Worm (Caenorhabditis elegans) whole organism, L4 larva: Measurements from ENCODE around the gene cya-2.
"Not testable (repeated sequence)": the region's sequence is repeated elsewhere in the genome, so short reads cannot be mapped to it uniquely, and the experiment has no call there.

ENCODE experiments used
- F49E8.2 ChIP-seq: sonication (generic microtip); optimal IDR thresholded peaks from 2 replicates; lab custom pipeline; 2016; ENCODE audit warnings: missing compliant biosample characterization, mild to moderate bottlenecking, missing genetic modification characterization, borderline replicate concordance
- R02D3.7 ChIP-seq: fragments of 150-350 bp; sonication (generic microtip); optimal IDR thresholded peaks from 3 replicates; lab custom pipeline; 2014; ENCODE audit warnings: missing biosample characterization, missing genetic modification characterization
- T20F7.1 ChIP-seq: fragments of 200-800 bp; sonication (Bioruptor generic); optimal IDR thresholded peaks from 2 replicates; lab custom pipeline; 2018; ENCODE audit warnings: mild to moderate bottlenecking, missing genetic modification characterization, missing compliant biosample characterization
- T26A8.4 ChIP-seq: fragments of 200-800 bp; sonication (Bioruptor generic); IDR thresholded peaks from 2 replicates; pipeline ENCODE4 v1.3.6; 2022; ENCODE audit warnings: missing genetic modification characterization, missing compliant biosample characterization
- ZK546.5 ChIP-seq, 2 experiments: sonication (generic microtip); optimal IDR thresholded peaks; 2 replicates each; lab custom pipeline; 2017; ENCODE audit warnings: missing biosample characterization in 2 of 2, missing genetic modification characterization in 2 of 2
- aha-1 ChIP-seq: fragments of 150-350 bp; peaks from one replicate; lab custom pipeline; 2014; ENCODE audit warnings: missing biosample characterization, missing genetic modification characterization
- attf-4 ChIP-seq: sonication (generic microtip); optimal IDR thresholded peaks from 3 replicates; lab custom pipeline; 2017; ENCODE audit warnings: missing biosample characterization, missing genetic modification characterization
- ceh-28 ChIP-seq: fragments of 150-350 bp; optimal IDR thresholded peaks from 2 replicates; lab custom pipeline; 2014; ENCODE audit warnings: missing biosample characterization, missing genetic modification reagents, missing genetic modification characterization
- ceh-32 ChIP-seq: sonication (generic microtip); optimal IDR thresholded peaks from 2 replicates; lab custom pipeline; 2016; ENCODE audit warnings: mild to moderate bottlenecking, missing genetic modification characterization, missing compliant biosample characterization; ENCODE audit not compliant: poor library complexity
- daf-12 ChIP-seq: fragments of 150-350 bp; optimal IDR thresholded peaks from 2 replicates; lab custom pipeline; 2014; ENCODE audit warnings: missing biosample characterization, missing genetic modification reagents, missing genetic modification characterization
- daf-19 ChIP-seq: fragments of 200-800 bp; sonication (Bioruptor generic); conservative IDR thresholded peaks from 2 replicates; pipeline ENCODE4 v1.3.6; 2022; ENCODE audit warnings: missing genetic modification characterization, missing compliant biosample characterization
- dpl-1 ChIP-seq: fragments of 150-350 bp; optimal IDR thresholded peaks from 2 replicates; lab custom pipeline; 2014; ENCODE audit warnings: missing biosample characterization, missing genetic modification reagents, missing genetic modification characterization
- fkh-10 ChIP-seq: fragments of 150-350 bp; optimal IDR thresholded peaks from 2 replicates; lab custom pipeline; 2014; ENCODE audit warnings: missing biosample characterization, missing genetic modification reagents, missing genetic modification characterization
- hif-1 ChIP-seq, 2 experiments: sonication (generic microtip); optimal IDR thresholded peaks; 2 replicates each; lab custom pipeline; 2016 to 2017; ENCODE audit warnings: missing compliant biosample characterization in 2 of 2, missing genetic modification characterization in 2 of 2, missing genetic modification reagents in 2 of 2, missing genotype in 2 of 2, mild to moderate bottlenecking in 1 of 2
- hmg-1.1 ChIP-seq: fragments of 200-800 bp; sonication (Bioruptor generic); IDR thresholded peaks from 2 replicates; pipeline ENCODE4 v1.3.6; 2022; ENCODE audit warnings: missing genetic modification reagents, missing genetic modification characterization, missing compliant biosample characterization
- lim-7 ChIP-seq: fragments of 200-800 bp; sonication (Bioruptor generic); IDR thresholded peaks from 2 replicates; pipeline ENCODE4 v1.3.6; 2022; ENCODE audit warnings: missing genetic modification characterization, missing compliant biosample characterization
- lin-13 ChIP-seq: fragments of 150-350 bp; optimal IDR thresholded peaks from 2 replicates; lab custom pipeline; 2014; ENCODE audit warnings: missing biosample characterization, missing genetic modification reagents, missing genetic modification characterization
- lin-29 ChIP-seq: fragments of 200-800 bp; sonication (Bioruptor generic); IDR thresholded peaks from 2 replicates; pipeline ENCODE4 v1.3.6; 2022; ENCODE audit warnings: missing genetic modification reagents, missing genetic modification characterization, missing compliant biosample characterization
- lin-38 ChIP-seq: fragments of 200-800 bp; sonication (Bioruptor generic); IDR thresholded peaks from 2 replicates; pipeline ENCODE4 v1.3.6; 2022; ENCODE audit warnings: missing genetic modification reagents, missing genetic modification characterization, missing compliant biosample characterization
- lin-39 ChIP-seq: fragments of 150-350 bp; optimal IDR thresholded peaks from 2 replicates; lab custom pipeline; 2014; ENCODE audit warnings: missing biosample characterization, missing genetic modification reagents, missing genetic modification characterization
- mdl-1 ChIP-seq, 2 experiments: fragments of 150-350 bp in 1 of 2; sonication (generic microtip) in 1 of 2; optimal IDR thresholded peaks; 2 replicates each; lab custom pipeline; 2014 to 2017; ENCODE audit warnings: missing biosample characterization in 2 of 2, missing genetic modification characterization in 2 of 2
- mdt-29 ChIP-seq: fragments of 200-800 bp; sonication (Bioruptor generic); IDR thresholded peaks from 2 replicates; pipeline ENCODE4 v1.3.6; 2022; ENCODE audit warnings: missing genetic modification reagents, missing genetic modification characterization, missing compliant biosample characterization
- mes-2 ChIP-seq: sonication (generic microtip); optimal IDR thresholded peaks from 2 replicates; lab custom pipeline; 2016; ENCODE audit warnings: missing genotype, mild to moderate bottlenecking, missing genetic modification characterization, missing compliant biosample characterization; ENCODE audit not compliant: poor library complexity, severe bottlenecking
- mxl-2 ChIP-seq: fragments of 200-800 bp; sonication (Bioruptor generic); conservative IDR thresholded peaks from 2 replicates; pipeline ENCODE4 v1.3.6; 2022; ENCODE audit warnings: missing genetic modification reagents, missing genetic modification characterization, missing compliant biosample characterization
- nhr-102 ChIP-seq: sonication (generic microtip); optimal IDR thresholded peaks from 2 replicates; lab custom pipeline; 2016; ENCODE audit warnings: mild to moderate bottlenecking, missing genetic modification characterization, moderate library complexity, missing compliant biosample characterization
- nhr-11 ChIP-seq: fragments of 150-350 bp; optimal IDR thresholded peaks from 2 replicates; lab custom pipeline; 2014; ENCODE audit warnings: missing biosample characterization, missing genetic modification characterization
- nhr-25 ChIP-seq: sonication (generic microtip); optimal IDR thresholded peaks from 2 replicates; lab custom pipeline; 2017; ENCODE audit warnings: missing genetic modification characterization, mild to moderate bottlenecking, missing compliant biosample characterization, antibody characterized with exemption, moderate library complexity, borderline replicate concordance; ENCODE audit not compliant: insufficient read depth
- nhr-28 ChIP-seq: fragments of 150-350 bp; optimal IDR thresholded peaks from 2 replicates; lab custom pipeline; 2014; ENCODE audit warnings: missing biosample characterization, missing genetic modification characterization
- nhr-41 ChIP-seq: fragments of 200-800 bp; sonication (Bioruptor generic); IDR thresholded peaks from 2 replicates; pipeline ENCODE4 v1.3.6; 2022; ENCODE audit warnings: missing genetic modification reagents, missing genetic modification characterization, missing compliant biosample characterization
- nhr-76 ChIP-seq: fragments of 150-350 bp; optimal IDR thresholded peaks from 2 replicates; lab custom pipeline; 2014; ENCODE audit warnings: missing biosample characterization, missing genetic modification characterization
- nhr-77 ChIP-seq: fragments of 150-350 bp; optimal IDR thresholded peaks from 2 replicates; lab custom pipeline; 2014; ENCODE audit warnings: missing biosample characterization, missing genetic modification characterization
- rbr-2 ChIP-seq: sonication (generic microtip); optimal IDR thresholded peaks from 2 replicates; lab custom pipeline; 2016; ENCODE audit warnings: missing genotype, missing genetic modification characterization, missing compliant biosample characterization
- saeg-2 ChIP-seq: fragments of 200-800 bp; sonication (Bioruptor generic); IDR thresholded peaks from 2 replicates; pipeline ENCODE4 v1.3.6; 2022; ENCODE audit warnings: missing genetic modification reagents, missing genetic modification characterization, missing compliant biosample characterization
- snpc-4 ChIP-seq: fragments of 150-350 bp; optimal IDR thresholded peaks from 2 replicates; lab custom pipeline; 2014; ENCODE audit warnings: missing biosample characterization, missing genetic modification characterization
- spr-1 ChIP-seq: sonication (generic microtip); optimal IDR thresholded peaks from 2 replicates; lab custom pipeline; 2016; ENCODE audit warnings: mild to moderate bottlenecking, missing genetic modification characterization, missing compliant biosample characterization
- unc-62 ChIP-seq, 3 experiments: fragments of 150-350 bp in 1 of 3; sonication (generic microtip); optimal IDR thresholded peaks in 2 of 3; peaks in 1 of 3; 1 replicate in 1 of 3; 2 replicates in 2 of 3; lab custom pipeline; 2014 to 2017; ENCODE audit warnings: missing biosample characterization in 3 of 3, missing genetic modification characterization in 3 of 3, missing genetic modification reagents in 3 of 3, missing genotype in 1 of 3
- zag-1 ChIP-seq: fragments of 150-350 bp; optimal IDR thresholded peaks from 2 replicates; lab custom pipeline; 2014; ENCODE audit warnings: missing biosample characterization, missing genetic modification characterization
- ztf-11 ChIP-seq: fragments of 150-350 bp; optimal IDR thresholded peaks from 2 replicates; lab custom pipeline; 2014; ENCODE audit warnings: missing biosample characterization, missing genetic modification characterization
- ztf-7 ChIP-seq: fragments of 150-350 bp; optimal IDR thresholded peaks from 2 replicates; lab custom pipeline; 2014; ENCODE audit warnings: missing biosample characterization, missing genetic modification characterization

cya-2 gene

DNA sequence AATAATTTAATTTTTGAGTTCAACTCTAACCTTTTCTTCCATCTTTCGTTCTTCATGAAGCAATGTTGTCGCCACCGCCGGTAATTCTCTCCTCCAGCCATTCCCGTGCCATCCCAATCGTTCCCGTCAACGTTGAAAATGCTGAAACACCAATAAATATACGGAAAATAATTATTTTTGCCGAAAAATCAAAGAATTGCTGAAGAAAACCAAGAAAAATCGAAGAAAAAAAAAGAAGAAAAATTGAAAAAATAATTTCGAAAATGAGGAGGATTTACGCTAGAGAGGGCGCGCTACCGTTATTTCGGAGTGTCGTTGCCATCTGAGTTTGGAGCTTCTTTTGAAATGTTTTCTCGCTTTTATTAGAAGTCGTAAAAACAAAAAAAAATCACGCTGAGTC, at the start of gene cya-2:
Gene cya-2, minus strand, starts transcription at position 101 of the 400 bp plus-strand sequence.
- not testable (repeated sequence) for TF ChIP-seq daf-19 (GFP tag; lab: Robert Waterston, UW); ceh-28 (tag; lab: Kevin White, UChicago); daf-12

DNA sequence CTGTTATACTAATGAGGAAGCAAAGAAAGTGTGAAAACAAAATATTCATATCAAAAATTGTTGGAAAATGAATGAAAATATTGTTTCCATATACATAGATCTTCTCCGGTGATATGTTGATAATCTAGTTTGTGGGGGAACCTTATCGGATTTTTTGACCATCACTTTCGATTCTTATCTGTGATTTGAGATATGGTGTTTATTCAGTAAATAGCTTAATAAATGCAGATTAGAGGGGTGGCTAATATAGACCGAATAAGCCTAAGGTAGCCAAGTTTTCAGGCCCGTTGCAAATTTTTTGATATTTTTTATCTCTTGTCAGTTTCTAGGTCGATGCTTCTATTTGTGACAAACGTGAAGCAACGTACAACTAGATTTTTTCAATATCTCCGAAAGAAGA, 48.0 kb upstream of the cya-2 start, which contains the start of gene F07E5.7:
Gene F07E5.7, minus strand, starts transcription at position 101 of the 400 bp plus-strand sequence.
- TF ChIP-seq F49E8.2 (tag; lab: Kevin White, UChicago) (no peak), saeg-2 (GFP tag; lab: Robert Waterston, UW) (no peak), ZK546.5 (tag; optimal IDR thresholded peaks at IDR 0.05; lab: Kevin White, UChicago) (no peak), hmg-1.1 (GFP tag; lab: Robert Waterston, UW) (no peak), ztf-7 (no peak), nhr-41 (GFP tag; lab: Robert Waterston, UW) (no peak), ztf-11 (no peak), unc-62 (GFP tag; optimal IDR thresholded peaks at IDR 0.05 in 1 of 2; lab: Kevin White, UChicago) (no peak), unc-62 (tag; optimal IDR thresholded peaks at IDR 0.05; lab: Kevin White, UChicago) (no peak), nhr-102 (tag; lab: Kevin White, UChicago) (no peak), ceh-32 (tag; lab: Kevin White, UChicago) (no peak), attf-4 (no peak), mdt-29 (GFP tag; lab: Robert Waterston, UW) (no peak)

DNA sequence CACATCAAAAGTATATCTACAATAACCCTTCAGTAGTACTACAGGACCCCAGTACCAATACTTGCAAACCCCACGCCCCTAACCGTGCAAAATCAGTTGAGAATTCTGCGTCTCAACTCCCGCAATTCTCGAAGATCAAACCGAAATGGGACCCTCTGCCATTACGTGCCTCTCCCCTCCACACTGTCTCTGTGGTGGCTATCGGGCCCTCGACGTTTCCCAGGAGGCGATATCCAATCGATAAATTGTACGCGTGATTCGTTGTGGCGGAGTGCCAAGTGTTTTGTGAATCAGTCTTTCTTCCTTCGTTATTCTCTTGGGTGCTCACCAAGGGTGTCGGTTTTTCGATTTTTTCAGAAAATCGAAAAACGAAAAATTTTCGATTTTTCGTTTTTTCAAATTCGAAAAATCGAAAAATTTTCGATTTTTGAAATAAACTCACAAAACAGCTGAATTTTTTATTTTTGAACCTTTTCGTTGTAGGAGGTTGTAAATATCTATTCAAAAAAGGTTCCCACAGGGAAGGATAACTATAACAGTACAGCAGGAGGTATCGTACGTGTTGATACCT, 44.1 kb upstream of the cya-2 start, which contains the start of gene F07E5.12:
Gene F07E5.12, plus strand, starts transcription at position 521 of the 571 bp plus-strand sequence.
- TF ChIP-seq aha-1 (tag; lab: Kevin White, UChicago) = peak; percentile 23

DNA sequence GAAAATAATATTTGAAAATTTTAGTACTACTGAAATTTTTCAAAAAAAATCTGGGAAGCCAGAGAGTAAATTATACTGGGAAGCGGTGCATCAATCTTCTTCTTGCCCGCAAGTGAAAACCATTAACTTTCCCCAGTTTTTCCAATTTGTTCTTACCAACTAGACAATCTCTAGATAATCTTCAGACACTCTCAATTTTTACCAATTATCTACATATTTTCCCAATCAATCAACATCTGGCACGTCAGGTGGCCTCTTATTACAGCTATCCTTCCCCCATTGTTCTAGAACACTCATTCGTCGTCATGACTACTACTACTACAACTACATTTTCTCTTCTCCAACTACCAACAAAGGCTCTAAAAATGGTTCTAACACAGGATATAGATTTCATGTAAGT, 41.1 kb upstream of the cya-2 start, which contains the start of gene fbxb-6:
Gene fbxb-6, plus strand, starts transcription at position 301 of the 400 bp plus-strand sequence.
- TF ChIP-seq lin-39 (tag; lab: Kevin White, UChicago) (no peak), saeg-2 (GFP tag; lab: Robert Waterston, UW) (no peak), spr-1 (tag; lab: Kevin White, UChicago) (no peak)

DNA sequence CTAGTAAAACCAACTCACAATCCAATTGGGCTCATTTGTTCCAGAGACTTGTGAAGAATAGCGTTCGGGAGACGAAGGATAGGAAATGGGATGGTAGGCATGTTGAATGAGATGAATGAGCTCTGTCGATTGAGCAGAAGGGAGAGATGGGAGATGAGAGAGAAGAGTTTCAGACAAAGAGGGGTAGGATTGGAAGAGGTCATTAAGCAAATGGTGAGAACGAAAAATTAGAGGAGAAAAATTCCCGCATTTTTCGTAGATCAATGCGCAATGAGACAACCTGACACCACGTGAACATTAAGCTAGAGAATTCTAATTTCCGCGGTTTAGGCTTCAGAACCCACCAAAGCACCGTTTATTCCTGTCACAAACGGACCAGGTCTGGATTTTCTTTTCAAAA, 40.6 kb upstream of the cya-2 start, which contains the start of gene F07E5.13:
Gene F07E5.13, minus strand, starts transcription at position 101 of the 400 bp plus-strand sequence.
- TF ChIP-seq lim-7 (GFP tag; lab: Robert Waterston, UW) (no peak), lin-13 (GFP tag; lab: Kevin White, UChicago) (no peak), mes-2 (tag; lab: Kevin White, UChicago) (no peak), zag-1 (no peak), rbr-2 (no peak), spr-1 (tag; lab: Kevin White, UChicago) (no peak), nhr-102 (tag; lab: Kevin White, UChicago) (no peak), snpc-4 (tag; lab: Kevin White, UChicago) (no peak), mxl-2 (GFP tag; lab: Robert Waterston, UW) (no peak), R02D3.7 (tag; lab: Kevin White, UChicago) (no peak), nhr-25 (tag; lab: Kevin White, UChicago) (no peak), nhr-11 (no peak), T26A8.4 (no peak)

DNA sequence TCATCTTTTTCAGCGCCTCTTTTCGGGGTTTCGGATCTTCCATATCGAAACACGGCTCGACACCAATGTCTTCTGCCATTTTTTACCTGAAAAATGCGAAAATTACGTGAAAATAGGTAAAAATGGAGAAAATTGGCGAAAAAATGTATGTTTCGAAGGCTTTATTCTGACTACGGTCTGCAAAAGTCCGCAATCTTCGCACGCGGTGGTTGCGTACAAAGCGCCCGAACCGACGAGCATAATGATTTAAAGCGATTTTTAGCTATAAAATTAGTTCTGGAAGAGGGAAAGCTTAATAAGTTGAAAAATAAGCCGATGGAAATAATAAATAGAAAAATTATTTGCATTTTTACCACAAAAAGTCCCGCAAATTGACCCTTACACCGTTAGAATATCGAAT, 35.6 kb upstream of the cya-2 start, which contains the start of gene F07E5.5:
Gene F07E5.5, minus strand, starts transcription at position 86 of the 400 bp plus-strand sequence.
- TF ChIP-seq dpl-1 (GFP tag; lab: Kevin White, UChicago) = peak; percentile 64
- peak; percentile 48 for TF ChIP-seq nhr-28 (tag; lab: Kevin White, UChicago)
- no peak for TF ChIP-seq lin-29 (GFP tag; lab: Robert Waterston, UW)
- TF ChIP-seq ceh-32 (tag; lab: Kevin White, UChicago) = no peak
- TF ChIP-seq ceh-28 (tag; lab: Kevin White, UChicago) = no peak
- TF ChIP-seq hmg-1.1 (GFP tag; lab: Robert Waterston, UW) = peak; percentile 27; the same call in 1 of the 2 replicates
- TF ChIP-seq unc-62 (GFP tag; optimal IDR thresholded peaks at IDR 0.05 in 1 of 2; lab: Kevin White, UChicago) = no peak
- no peak for TF ChIP-seq unc-62 (tag; optimal IDR thresholded peaks at IDR 0.05; lab: Kevin White, UChicago)
- no peak for TF ChIP-seq mdl-1 (tag; optimal IDR thresholded peaks at IDR 0.05; lab: Kevin White, UChicago)
- TF ChIP-seq T20F7.1 (GFP tag; lab: Kevin White, UChicago) = no peak
- peak; percentile 81 for TF ChIP-seq mes-2 (tag; lab: Kevin White, UChicago)
- no peak for TF ChIP-seq nhr-77 (tag; lab: Kevin White, UChicago)
- no peak for TF ChIP-seq hif-1 (tag; optimal IDR thresholded peaks at IDR 0.05; lab: Kevin White, UChicago)
- no peak for TF ChIP-seq nhr-76 (tag; lab: Kevin White, UChicago)
- TF ChIP-seq lin-39 (tag; lab: Kevin White, UChicago) = no peak
- no peak for TF ChIP-seq ztf-11
- TF ChIP-seq fkh-10 (GFP tag; lab: Kevin White, UChicago) = peak; percentile 13
- no peak for TF ChIP-seq R02D3.7 (tag; lab: Kevin White, UChicago)
- TF ChIP-seq lin-38 (GFP tag; lab: Robert Waterston, UW) = peak; percentile 69
